Fruit fly (Drosophila melanogaster): ENCODE data around the gene CG44198.
A peak's percentile ranks its signal among the peaks of the same experiment; 100 is the strongest.

Gene CG44198

DNA sequence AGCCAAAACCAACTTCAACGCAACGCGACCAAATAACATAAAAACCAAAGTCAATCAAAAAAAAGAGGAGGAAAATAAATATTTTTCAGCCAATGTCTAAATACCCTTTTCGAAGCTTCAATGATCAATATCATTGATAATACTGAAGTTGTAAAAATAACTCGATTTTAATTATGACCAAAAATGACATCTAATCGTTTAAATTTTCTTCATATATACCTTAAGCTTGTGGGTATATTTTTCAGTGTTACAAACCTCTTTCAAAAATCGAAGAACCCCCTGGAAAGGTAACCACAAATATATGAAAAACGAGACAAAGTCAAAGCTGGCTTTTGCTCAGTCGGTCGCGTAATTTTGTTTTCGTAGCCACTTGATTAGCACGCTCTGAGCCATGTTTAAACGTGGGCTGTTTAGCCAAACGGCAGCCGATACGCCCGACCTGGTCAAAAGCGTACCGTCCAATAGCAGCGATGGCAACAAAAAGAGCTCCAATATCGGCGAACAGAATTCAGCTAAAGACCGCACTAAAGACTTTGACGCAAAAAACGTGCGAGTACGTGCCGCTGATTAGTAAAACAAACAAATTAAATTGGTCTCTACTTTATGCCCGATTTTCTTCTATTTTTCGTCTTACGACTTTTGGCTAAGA is 26.2 kb upstream of the CG44198 start (continued):
- peak; percentile 59 for TF ChIP-seq CG7786 (GFP tag; optimal IDR thresholded peaks at IDR 0.05)
- TF ChIP-seq CG12104 (GFP tag; optimal IDR thresholded peaks at IDR 0.05), result peak; percentile 59
- peak; percentile 73 for TF ChIP-seq CG32767 (GFP tag; IDR thresholded peaks at IDR 0.05)
- TF ChIP-seq CG10654 (GFP tag; optimal IDR thresholded peaks at IDR 0.05), result peak; percentile 51
- peak; percentile 66 for TF ChIP-seq danr (GFP tag; IDR thresholded peaks at IDR 0.05)
- TF ChIP-seq CG7372 (GFP tag; IDR thresholded peaks at IDR 0.05), result peak; percentile 74
- no peak for TF ChIP-seq CG3407 (GFP tag; optimal IDR thresholded peaks at IDR 0.05)
- TF ChIP-seq exex (tag; optimal IDR thresholded peaks at IDR 0.05), result peak; percentile 35
- peak; percentile 48; the same call in 1 of the 2 replicates for TF ChIP-seq sisA (GFP tag; IDR thresholded peaks at IDR 0.05)
- peak in 1 of 2 experiments; percentile 68 for TF ChIP-seq Eip74EF (GFP tag; optimal IDR thresholded peaks at IDR 0.05)
- peak; percentile 8 for TF ChIP-seq kni (GFP tag; optimal IDR thresholded peaks at IDR 0.05)
- peak; percentile 47 for TF ChIP-seq slou (GFP tag; optimal IDR thresholded peaks at IDR 0.05)
- TF ChIP-seq CG6175 (GFP tag; IDR thresholded peaks at IDR 0.05), result 0 out of 3 replicates have a peak, but pooled peaks have one; percentile 55
- no peak for TF ChIP-seq NC2α (GFP tag; optimal IDR thresholded peaks at IDR 0.05)
- no peak for TF ChIP-seq CG10979 (tag; optimal IDR thresholded peaks at IDR 0.05)
- no peak for TF ChIP-seq fru (optimal IDR thresholded peaks at IDR 0.05)
- TF ChIP-seq CG4854 (GFP tag; optimal IDR thresholded peaks at IDR 0.05), result peak; percentile 65
- TF ChIP-seq sqz (GFP tag; optimal IDR thresholded peaks at IDR 0.05), result peak; percentile 71
- TF ChIP-seq mld (GFP tag; IDR thresholded peaks at IDR 0.05; ENCODE audit: partially characterized antibody), result no peak
- TF ChIP-seq dimm (GFP tag; IDR thresholded peaks at IDR 0.05), result no peak
- peak; percentile 38 for TF ChIP-seq CG16863 (GFP tag; optimal IDR thresholded peaks at IDR 0.05)
- TF ChIP-seq Mrtf (GFP tag; IDR thresholded peaks at IDR 0.05), result peak; percentile 80; the same call in 2 of the 3 replicates
- no peak for TF ChIP-seq ato (GFP tag; IDR thresholded peaks at IDR 0.05; ENCODE audit: partially characterized antibody)
- TF ChIP-seq CG4707 (GFP tag; optimal IDR thresholded peaks at IDR 0.05), result no peak
- TF ChIP-seq CG10274 (GFP tag; optimal IDR thresholded peaks at IDR 0.05), result peak; percentile 70
- no peak for TF ChIP-seq Bgb (GFP tag; IDR thresholded peaks at IDR 0.05; ENCODE audit: partially characterized antibody)
- peak; percentile 89 for TF ChIP-seq CG10147 (GFP tag; optimal IDR thresholded peaks at IDR 0.05)
- peak; percentile 63 for TF ChIP-seq Xrp1 (GFP tag; IDR thresholded peaks at IDR 0.05)
- no peak for TF ChIP-seq dmrt11E (tag; optimal IDR thresholded peaks at IDR 0.05)
- no peak for TF ChIP-seq Kr (GFP tag; optimal IDR thresholded peaks at IDR 0.05)
- TF ChIP-seq CG11093 (GFP tag; IDR thresholded peaks at IDR 0.05), result peak; percentile 59; the same call in 1 of the 3 replicates
- no peak for TF ChIP-seq CG7271 (tag; optimal IDR thresholded peaks at IDR 0.05)
- no peak for TF ChIP-seq CG31388 (GFP tag; optimal IDR thresholded peaks at IDR 0.05)
- no peak for TF ChIP-seq CG1832 (GFP tag; optimal IDR thresholded peaks at IDR 0.05)
- peak; percentile 66 for TF ChIP-seq CG12155 (GFP tag; optimal IDR thresholded peaks at IDR 0.05)
- peak; percentile 48 for TF ChIP-seq ssp (GFP tag; IDR thresholded peaks at IDR 0.05)
- TF ChIP-seq CG14965 (GFP tag; optimal IDR thresholded peaks at IDR 0.05; ENCODE audit: borderline replicate concordance), result no peak
- TF ChIP-seq Fer2 (tag; optimal IDR thresholded peaks at IDR 0.05), result peak; percentile 58
- no peak for TF ChIP-seq crp (GFP tag; optimal IDR thresholded peaks at IDR 0.05)
- peak; percentile 39 for TF ChIP-seq az2 (GFP tag; optimal IDR thresholded peaks at IDR 0.05)
- no peak for TF ChIP-seq nerfin-1 (tag; optimal IDR thresholded peaks at IDR 0.05)
- peak; percentile 77 for TF ChIP-seq CG8924 (tag; optimal IDR thresholded peaks at IDR 0.05)
- TF ChIP-seq Taf1 (GFP tag; IDR thresholded peaks at IDR 0.05), result 0 out of 2 replicates have a peak, but pooled peaks have one; percentile 39
- peak; percentile 57 for TF ChIP-seq vfl (GFP tag; optimal IDR thresholded peaks at IDR 0.05)
- peak; percentile 79 for TF ChIP-seq pho (GFP tag; optimal IDR thresholded peaks at IDR 0.05)
- TF ChIP-seq gcm (GFP tag; optimal IDR thresholded peaks at IDR 0.05), result no peak
- peak; percentile 27 for TF ChIP-seq CG8388 (GFP tag; optimal IDR thresholded peaks at IDR 0.05)
- no peak for TF ChIP-seq YL-1 (GFP tag; optimal IDR thresholded peaks at IDR 0.05)
- no peak for TF ChIP-seq sc (optimal IDR thresholded peaks at IDR 0.05)
- no peak for TF ChIP-seq sc (GFP tag; optimal IDR thresholded peaks at IDR 0.05)
